Worm (Caenorhabditis elegans) whole organism, L3 larva: ENCODE results near the gene ZK1240.3.

Experiments
- ZK546.5 ChIP-seq: sonication (generic microtip); optimal IDR thresholded peaks from 2 replicates; lab custom pipeline; 2017; ENCODE audit warnings: missing biosample characterization, missing genetic modification characterization
- aly-2 ChIP-seq: fragments of 150-350 bp; optimal IDR thresholded peaks from 2 replicates; lab custom pipeline; 2014; ENCODE audit warnings: missing biosample characterization, missing genetic modification characterization
- ama-1 ChIP-seq: fragments of 150-350 bp; optimal IDR thresholded peaks from 2 replicates; lab custom pipeline; 2018
- ceh-16 ChIP-seq: sonication (generic microtip); optimal IDR thresholded peaks from 2 replicates; lab custom pipeline; 2017; ENCODE audit warnings: missing biosample characterization, missing genetic modification characterization
- ceh-28 ChIP-seq: fragments of 150-350 bp; optimal IDR thresholded peaks from 2 replicates; lab custom pipeline; 2014; ENCODE audit warnings: missing biosample characterization, missing genetic modification reagents, missing genetic modification characterization
- ceh-82 ChIP-seq: fragments of 150-350 bp; optimal IDR thresholded peaks from 2 replicates; lab custom pipeline; 2014; ENCODE audit warnings: missing biosample characterization, missing genetic modification characterization
- ceh-9 ChIP-seq: sonication (generic microtip); optimal IDR thresholded peaks from 2 replicates; lab custom pipeline; 2018; ENCODE audit warnings: missing biosample characterization, missing genetic modification characterization
- daf-12 ChIP-seq: fragments of 150-350 bp; optimal IDR thresholded peaks from 2 replicates; lab custom pipeline; 2014; ENCODE audit warnings: missing biosample characterization, missing genetic modification reagents, missing genetic modification characterization
- egl-27 ChIP-seq: sonication (generic microtip); optimal IDR thresholded peaks from 4 replicates; lab custom pipeline; 2017; ENCODE audit warnings: missing biosample characterization, missing genetic modification reagents, missing genetic modification characterization
- egl-5 ChIP-seq: fragments of 150-350 bp; optimal IDR thresholded peaks from 2 replicates; lab custom pipeline; 2017; ENCODE audit warnings: missing biosample characterization, missing genetic modification reagents, missing genetic modification characterization, inconsistent platforms
- elt-1 ChIP-seq: fragments of 150-350 bp; optimal IDR thresholded peaks from 2 replicates; lab custom pipeline; 2014; ENCODE audit warnings: missing biosample characterization, missing genetic modification characterization
- eor-1 ChIP-seq, 2 experiments: fragments of 150-350 bp; optimal IDR thresholded peaks; 2 replicates each; lab custom pipeline; 2014 to 2018; ENCODE audit warnings: missing biosample characterization in 2 of 2, missing genetic modification characterization in 2 of 2
- fos-1 ChIP-seq: fragments of 150-350 bp; optimal IDR thresholded peaks from 2 replicates; lab custom pipeline; 2014; ENCODE audit warnings: missing biosample characterization, missing genetic modification characterization
- hmg-11 ChIP-seq: sonication (generic microtip); optimal IDR thresholded peaks from 2 replicates; lab custom pipeline; 2016; ENCODE audit warnings: missing genetic modification characterization, missing compliant biosample characterization
- jun-1 ChIP-seq: fragments of 150-350 bp; optimal IDR thresholded peaks from 2 replicates; lab custom pipeline; 2014; ENCODE audit warnings: missing biosample characterization, missing genetic modification reagents, missing genetic modification characterization
- lin-15B ChIP-seq: fragments of 150-350 bp; optimal IDR thresholded peaks from 2 replicates; lab custom pipeline; 2014; ENCODE audit warnings: missing biosample characterization, missing genetic modification characterization
- lsy-12 ChIP-seq: sonication (generic microtip); optimal IDR thresholded peaks from 2 replicates; lab custom pipeline; 2016; ENCODE audit warnings: mild to moderate bottlenecking, missing genetic modification characterization, missing compliant biosample characterization
- mdl-1 ChIP-seq: fragments of 150-350 bp; optimal IDR thresholded peaks from 2 replicates; lab custom pipeline; 2014; ENCODE audit warnings: missing biosample characterization, missing genetic modification characterization
- mml-1 ChIP-seq: fragments of 150-350 bp; sonication (generic microtip); optimal IDR thresholded peaks from 3 replicates; lab custom pipeline; 2014; ENCODE audit warnings: missing biosample characterization, missing genetic modification characterization
- nfya-1 ChIP-seq: sonication (generic microtip); optimal IDR thresholded peaks from 2 replicates; lab custom pipeline; 2017; ENCODE audit warnings: missing genetic modification characterization, mild to moderate bottlenecking, missing compliant biosample characterization, antibody characterized with exemption, moderate library complexity; ENCODE audit not compliant: insufficient read depth
- nhr-237 ChIP-seq: fragments of 150-350 bp; optimal IDR thresholded peaks from 2 replicates; lab custom pipeline; 2014; ENCODE audit warnings: missing biosample characterization, missing genetic modification characterization
- nhr-25 ChIP-seq: sonication (generic microtip); optimal IDR thresholded peaks from 2 replicates; lab custom pipeline; 2017; ENCODE audit warnings: missing biosample characterization, missing genetic modification characterization
- nhr-28 ChIP-seq: fragments of 150-350 bp; optimal IDR thresholded peaks from 2 replicates; lab custom pipeline; 2014; ENCODE audit warnings: missing biosample characterization, missing genetic modification characterization
- nhr-67 ChIP-seq: fragments of 150-350 bp; optimal IDR thresholded peaks from 2 replicates; lab custom pipeline; 2014; ENCODE audit warnings: missing biosample characterization, missing genetic modification characterization
- nhr-76 ChIP-seq: fragments of 150-350 bp; sonication (generic microtip); optimal IDR thresholded peaks from 5 replicates; lab custom pipeline; 2014; ENCODE audit warnings: missing biosample characterization, missing genetic modification characterization
- pha-4 ChIP-seq: fragments of 150-350 bp; optimal IDR thresholded peaks from 2 replicates; lab custom pipeline; 2014; ENCODE audit warnings: missing biosample characterization, missing genetic modification reagents, missing genetic modification characterization
- pqm-1 ChIP-seq: fragments of 150-350 bp; optimal IDR thresholded peaks from 2 replicates; lab custom pipeline; 2017; ENCODE audit warnings: missing biosample characterization, missing genetic modification characterization, inconsistent platforms
- sea-2 ChIP-seq: fragments of 150-350 bp; sonication (generic microtip); optimal IDR thresholded peaks from 4 replicates; lab custom pipeline; 2014; ENCODE audit warnings: missing biosample characterization, missing genetic modification reagents, missing genetic modification characterization
- skn-1 ChIP-seq: fragments of 150-350 bp; optimal IDR thresholded peaks from 2 replicates; lab custom pipeline; 2014; ENCODE audit warnings: missing biosample characterization, missing genetic modification characterization
- snpc-4 ChIP-seq: fragments of 150-350 bp; optimal IDR thresholded peaks from 2 replicates; lab custom pipeline; 2014; ENCODE audit warnings: missing biosample characterization, missing genetic modification characterization
- tbx-2 ChIP-seq: sonication (generic microtip); optimal IDR thresholded peaks from 2 replicates; lab custom pipeline; 2016; ENCODE audit warnings: mild to moderate bottlenecking, missing genetic modification characterization, missing compliant biosample characterization
- unc-39 ChIP-seq: sonication (generic microtip); optimal IDR thresholded peaks from 4 replicates; lab custom pipeline; 2017; ENCODE audit warnings: missing biosample characterization, missing genetic modification characterization
- zag-1 ChIP-seq: fragments of 150-350 bp; optimal IDR thresholded peaks from 2 replicates; lab custom pipeline; 2014; ENCODE audit warnings: missing biosample characterization, missing genetic modification characterization
- ztf-11 ChIP-seq: fragments of 150-350 bp; optimal IDR thresholded peaks from 2 replicates; lab custom pipeline; 2014; ENCODE audit warnings: missing biosample characterization, missing genetic modification characterization
- ztf-4 ChIP-seq: fragments of 150-350 bp; optimal IDR thresholded peaks from 2 replicates; lab custom pipeline; 2014; ENCODE audit warnings: missing biosample characterization, missing genetic modification characterization

ZK1240.3 gene

DNA sequence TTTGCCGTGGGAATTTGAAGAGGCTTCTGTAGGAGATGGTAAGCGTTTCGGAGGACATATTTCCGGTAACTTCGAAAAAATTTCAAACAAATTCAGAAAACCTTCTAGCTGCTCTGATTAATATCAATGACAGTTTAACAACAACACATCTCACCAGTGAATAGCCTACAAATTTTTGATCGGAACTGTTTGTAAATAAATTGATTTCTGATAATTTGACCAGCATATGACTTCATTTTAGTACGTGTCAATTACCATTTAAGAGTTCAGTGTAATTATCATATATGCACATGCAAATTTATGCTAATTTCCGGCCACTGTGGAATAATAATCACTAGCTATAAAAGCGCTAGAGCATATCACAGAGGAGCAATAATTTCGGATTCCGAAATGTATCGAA, 4.8 kb downstream of the ZK1240.3 start, which contains the start of gene ZK1240.11:
Gene ZK1240.11 (plus strand): TSS at position 301 of the 400 bp plus-strand sequence.
- TF ChIP-seq mdl-1 (no peak), ceh-28 (no peak), elt-1 (tag; lab: Kevin White, UChicago) (no peak), pqm-1 (tag; lab: Kevin White, UChicago) (no peak), nhr-76 (tag; lab: Kevin White, UChicago) (no peak), ama-1 (no peak), nhr-28 (tag; lab: Kevin White, UChicago) (no peak), ztf-4 (tag; lab: Kevin White, UChicago) (no peak), daf-12 (no peak), hmg-11 (tag; lab: Kevin White, UChicago) (no peak), nhr-25 (tag; lab: Kevin White, UChicago) (no peak), egl-5 (tag; lab: Kevin White, UChicago) (no peak), eor-1 (tag; optimal IDR thresholded peaks at IDR 0.05; lab: Kevin White, UChicago) (no peak), lsy-12 (tag; lab: Kevin White, UChicago) (no peak), aly-2 (tag; lab: Kevin White, UChicago) (no peak)

DNA sequence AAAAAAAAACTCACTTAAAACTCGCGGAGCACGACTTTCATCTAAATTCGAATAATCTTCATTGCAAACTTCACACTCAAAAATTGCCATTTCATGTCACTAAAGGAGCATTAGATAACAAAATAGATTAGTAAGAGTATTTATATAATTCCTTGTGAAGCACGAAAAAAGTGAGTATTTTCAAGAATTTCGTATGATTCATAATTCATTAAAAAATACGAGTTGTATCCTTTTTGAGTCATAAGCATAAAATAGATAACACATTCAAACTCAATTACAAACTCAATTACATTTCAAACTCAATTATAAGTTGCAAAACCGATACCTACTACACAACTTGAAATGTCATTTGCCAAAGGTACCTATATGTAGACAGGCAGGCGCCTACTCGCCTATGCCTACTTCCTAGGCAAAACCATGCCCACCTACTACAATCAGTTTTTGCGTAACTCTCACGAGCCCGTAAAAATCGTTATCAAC, 8.9 kb downstream of the ZK1240.3 start, which contains the start of the genes ZK1240.8 and ZK1240.1:
Gene ZK1240.8 (minus strand): TSS at position 101 of the 480 bp plus-strand sequence.
Gene ZK1240.1 (plus strand): TSS at position 430 of the 480 bp plus-strand sequence.
- TF ChIP-seq ZK546.5 (tag; lab: Kevin White, UChicago): no peak
- TF ChIP-seq ztf-4 (tag; lab: Kevin White, UChicago): no peak
- no peak for TF ChIP-seq eor-1 (tag; optimal IDR thresholded peaks at IDR 0.05; lab: Kevin White, UChicago)
- no peak for TF ChIP-seq ceh-9
- TF ChIP-seq nhr-237 (tag; lab: Kevin White, UChicago): no peak
- no peak for TF ChIP-seq egl-5 (tag; lab: Kevin White, UChicago)
- TF ChIP-seq pha-4 (tag; lab: Kevin White, UChicago): no peak
- no peak for TF ChIP-seq ztf-11 (tag; lab: Kevin White, UChicago)
- no peak for TF ChIP-seq sea-2 (GFP tag; lab: Kevin White, UChicago)
- TF ChIP-seq elt-1 (tag; lab: Kevin White, UChicago): no peak
- TF ChIP-seq nhr-25 (tag; lab: Kevin White, UChicago): no peak

DNA sequence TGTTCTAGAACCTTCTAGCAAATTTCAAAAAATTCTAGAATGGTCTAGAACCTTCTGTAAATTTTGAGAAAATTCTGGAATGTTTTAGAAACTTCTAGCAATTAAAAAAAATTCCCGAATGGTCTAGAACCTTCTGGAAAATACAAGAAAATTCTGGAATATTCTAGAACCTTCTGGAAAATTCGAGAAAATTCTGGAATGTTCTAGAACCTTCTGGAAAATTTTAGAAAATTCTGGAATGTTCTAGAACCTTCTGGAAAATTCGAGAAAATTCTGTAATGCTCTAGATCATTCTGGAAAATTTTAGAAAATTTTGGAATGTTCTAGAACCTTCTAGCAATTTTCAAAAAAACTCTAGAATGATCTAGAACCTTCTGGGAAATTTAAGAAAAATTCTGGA, 10.3 kb downstream of the ZK1240.3 start:
- no peak for TF ChIP-seq sea-2 (GFP tag; lab: Kevin White, UChicago)
- TF ChIP-seq nfya-1 (tag; lab: Kevin White, UChicago): no peak
- no peak for TF ChIP-seq zag-1 (tag; lab: Kevin White, UChicago)
- no peak for TF ChIP-seq eor-1 (tag; optimal IDR thresholded peaks at IDR 0.05; lab: Kevin White, UChicago)
- no peak for TF ChIP-seq ceh-82 (tag; lab: Kevin White, UChicago)
- no peak for TF ChIP-seq nhr-25 (tag; lab: Kevin White, UChicago)
- no peak for TF ChIP-seq tbx-2 (tag; lab: Kevin White, UChicago)
- TF ChIP-seq ztf-11 (tag; lab: Kevin White, UChicago): no peak
- no peak for TF ChIP-seq skn-1 (tag; lab: Kevin White, UChicago)
- TF ChIP-seq unc-39 (tag; lab: Kevin White, UChicago): no peak
- TF ChIP-seq lsy-12 (tag; lab: Kevin White, UChicago): no peak
- TF ChIP-seq lin-15B (tag; lab: Kevin White, UChicago): no peak

DNA sequence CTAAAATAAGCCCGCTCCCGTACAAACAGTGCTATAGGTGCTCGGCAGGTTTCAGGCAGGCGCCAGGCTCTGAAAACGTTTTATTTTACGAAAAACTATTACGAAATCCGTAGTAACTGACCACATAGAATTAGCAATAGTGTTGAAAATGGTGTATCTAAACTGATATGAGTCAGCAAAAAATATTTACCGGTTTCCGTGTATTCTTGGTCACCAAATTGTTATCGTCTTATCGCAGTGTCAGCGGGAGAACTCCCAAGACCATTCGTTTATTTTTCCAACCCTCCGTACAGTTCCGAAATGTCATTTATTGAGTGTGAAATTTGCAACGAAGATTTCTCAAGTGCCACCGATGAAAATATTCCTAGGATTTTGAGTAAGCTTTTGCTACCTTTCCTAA, 12.1 kb downstream of the ZK1240.3 start, which contains the start of gene F43C11.8:
Gene F43C11.8 (plus strand): TSS at position 301 of the 400 bp plus-strand sequence.
- TF ChIP-seq ZK546.5 (tag; lab: Kevin White, UChicago) (no peak), fos-1 (no peak), ztf-11 (tag; lab: Kevin White, UChicago) (no peak), mdl-1 (no peak), egl-27 (tag; lab: Kevin White, UChicago) (no peak), skn-1 (tag; lab: Kevin White, UChicago) (no peak), nhr-237 (tag; lab: Kevin White, UChicago) (no peak), lsy-12 (tag; lab: Kevin White, UChicago) (no peak), ceh-16 (tag; lab: Kevin White, UChicago) (no peak), nfya-1 (tag; lab: Kevin White, UChicago) (no peak), unc-39 (tag; lab: Kevin White, UChicago) (no peak), jun-1 (tag; lab: Kevin White, UChicago) (no peak), nhr-67 (tag; lab: Kevin White, UChicago) (no peak), snpc-4 (tag; lab: Kevin White, UChicago) (no peak), ceh-9 (no peak), tbx-2 (tag; lab: Kevin White, UChicago) (no peak), ceh-28 (no peak), mml-1 (no peak), eor-1 (tag; optimal IDR thresholded peaks at IDR 0.05; lab: Kevin White, UChicago) (no peak)
